Worm (Caenorhabditis elegans) whole organism, L3 larva: ENCODE data around the gene sem-5.

Experiments used
- ceh-16 ChIP-seq: sonication (generic microtip); optimal IDR thresholded peaks from 2 replicates; lab custom pipeline; 2017; ENCODE audit warnings: missing biosample characterization, missing genetic modification characterization
- ceh-82 ChIP-seq: fragments of 150-350 bp; optimal IDR thresholded peaks from 2 replicates; lab custom pipeline; 2014; ENCODE audit warnings: missing biosample characterization, missing genetic modification characterization
- egl-27 ChIP-seq: sonication (generic microtip); optimal IDR thresholded peaks from 4 replicates; lab custom pipeline; 2017; ENCODE audit warnings: missing biosample characterization, missing genetic modification reagents, missing genetic modification characterization
- elt-3 ChIP-seq, 3 experiments: fragments of 150-350 bp in 1 of 3; sonication (generic microtip) in 2 of 3; optimal IDR thresholded peaks; 2 replicates in 2 of 3; 4 replicates in 1 of 3; lab custom pipeline; 2014 to 2017; ENCODE audit warnings: missing biosample characterization in 3 of 3, missing genetic modification characterization in 3 of 3
- lin-15B ChIP-seq: fragments of 150-350 bp; optimal IDR thresholded peaks from 2 replicates; lab custom pipeline; 2014; ENCODE audit warnings: missing biosample characterization, missing genetic modification characterization
- nhr-237 ChIP-seq: fragments of 150-350 bp; optimal IDR thresholded peaks from 2 replicates; lab custom pipeline; 2014; ENCODE audit warnings: missing biosample characterization, missing genetic modification characterization
- snpc-4 ChIP-seq: fragments of 150-350 bp; optimal IDR thresholded peaks from 2 replicates; lab custom pipeline; 2014; ENCODE audit warnings: missing biosample characterization, missing genetic modification characterization
- unc-62 ChIP-seq: fragments of 150-350 bp; sonication (generic microtip); optimal IDR thresholded peaks from 4 replicates; lab custom pipeline; 2014; ENCODE audit warnings: missing biosample characterization, missing genetic modification reagents, missing genetic modification characterization

DNA sequence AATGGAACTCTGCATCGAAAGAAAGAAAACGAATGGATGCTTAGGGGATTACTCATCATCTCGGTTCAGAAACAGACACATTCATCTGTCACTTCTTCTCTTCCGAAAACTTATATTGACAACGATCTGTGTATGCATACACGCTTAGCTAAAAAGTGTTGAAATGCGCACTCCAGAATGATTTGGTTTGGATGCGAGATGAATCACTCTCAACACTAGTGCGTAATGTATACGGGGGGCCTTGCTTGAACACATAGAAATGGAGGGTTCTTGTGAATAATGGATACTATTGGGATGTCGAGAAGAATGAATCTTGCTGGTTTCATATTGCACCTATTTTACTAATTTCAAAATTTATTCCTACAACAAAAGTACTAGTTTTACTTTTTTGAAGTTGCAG is 2.5 kb upstream of the sem-5 start:
- TF ChIP-seq lin-15B (no peak), egl-27 (tag; lab: Kevin White, UChicago) (no peak), unc-62 (peak; percentile 19), nhr-237 (tag; lab: Kevin White, UChicago) (no peak), ceh-82 (tag; lab: Kevin White, UChicago) (no peak), snpc-4 (tag; lab: Kevin White, UChicago) (no peak), elt-3 (tag; optimal IDR thresholded peaks at IDR 0.05; lab: Kevin White, UChicago) (no peak), ceh-16 (no peak)
